Worm (Caenorhabditis elegans): ENCODE data around the gene T23D5.3.
"Not testable (repeated sequence)": the region's sequence is repeated elsewhere in the genome, so short reads cannot be mapped to it uniquely, and the experiment has no call there.

Gene T23D5.3

DNA sequence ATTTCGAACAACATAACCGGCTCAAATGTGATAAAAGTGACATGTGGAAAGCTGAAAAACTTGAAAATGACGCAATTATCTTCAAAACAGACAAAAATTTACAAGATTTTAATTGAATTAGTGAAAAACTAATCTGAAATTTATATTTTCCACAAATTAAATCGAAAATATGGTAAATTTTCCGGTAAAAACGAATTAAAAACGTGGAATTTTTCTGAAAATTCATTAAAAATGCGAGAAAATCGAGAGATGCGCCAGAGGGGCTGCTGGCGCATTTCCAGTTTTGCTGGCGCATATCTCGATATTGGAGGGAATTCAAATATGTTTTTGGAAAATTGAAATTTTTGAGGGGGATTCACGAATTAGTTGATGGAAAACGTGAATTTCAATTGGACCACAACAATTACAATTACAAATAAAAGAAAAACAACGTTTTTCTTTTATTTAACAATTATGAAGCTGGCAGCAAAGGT, 32.7 kb upstream of the T23D5.3 start, which contains the start of the genes haf-3 and F57A10.2 (continued):
- peak; percentile 83 for TF ChIP-seq sem-4 (tag; optimal IDR thresholded peaks at IDR 0.05)
- TF ChIP-seq ceh-82 (tag; optimal IDR thresholded peaks at IDR 0.05) = peak; percentile 78
- peak; percentile 87 for TF ChIP-seq snpc-4 (tag; optimal IDR thresholded peaks at IDR 0.05)
- TF ChIP-seq nhr-21 (tag; optimal IDR thresholded peaks at IDR 0.05) = peak; percentile 87
- peak; percentile 67 for TF ChIP-seq zag-1 (tag; optimal IDR thresholded peaks at IDR 0.05)
- peak; percentile 99 for TF ChIP-seq gmeb-1 (tag; optimal IDR thresholded peaks at IDR 0.05)
- TF ChIP-seq fos-1 (tag; optimal IDR thresholded peaks at IDR 0.05) = peak; percentile 57
- no peak for TF ChIP-seq nhr-23 (tag; optimal IDR thresholded peaks at IDR 0.05)
- TF ChIP-seq ama-1 (optimal IDR thresholded peaks at IDR 0.05) = peak; percentile 60
- peak; percentile 92 for TF ChIP-seq egl-27 (tag; optimal IDR thresholded peaks at IDR 0.05)
- TF ChIP-seq lin-39 (tag; optimal IDR thresholded peaks at IDR 0.05) = no peak
- no peak for TF ChIP-seq ZK546.5 (tag; optimal IDR thresholded peaks at IDR 0.05)
- TF ChIP-seq mab-5 (tag; optimal IDR thresholded peaks at IDR 0.05) = peak; percentile 90
- TF ChIP-seq ztf-11 (tag; optimal IDR thresholded peaks at IDR 0.05) = no peak
- peak; percentile 37 for TF ChIP-seq Y55F3AM.14 (GFP tag; optimal IDR thresholded peaks at IDR 0.05)
- TF ChIP-seq C34F6.9 (tag; optimal IDR thresholded peaks at IDR 0.05) = peak; percentile 96
- TF ChIP-seq nhr-6 (tag; optimal IDR thresholded peaks at IDR 0.05) = peak; percentile 84
- TF ChIP-seq mdl-1 (tag; optimal IDR thresholded peaks at IDR 0.05) = peak in 1 of 2 experiments; percentile 19

DNA sequence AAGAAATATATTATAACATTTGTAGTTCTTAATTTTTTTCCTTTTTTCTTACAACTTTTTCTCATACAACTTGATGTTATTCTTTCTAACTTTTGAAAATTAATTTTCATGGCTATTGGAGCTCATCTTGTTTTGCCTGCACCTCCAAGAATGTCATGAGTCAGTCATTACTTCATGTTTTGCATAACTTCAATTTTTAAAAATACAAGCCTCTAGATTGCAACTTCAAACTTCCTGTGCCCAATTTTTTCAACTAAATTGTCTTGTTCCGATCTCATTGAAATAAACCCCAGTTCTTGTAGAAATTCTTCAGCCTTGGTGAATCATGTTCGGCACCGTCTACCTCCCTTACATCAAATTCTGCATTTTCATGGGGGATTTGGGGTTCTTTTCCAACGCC, 25.0 kb upstream of the T23D5.3 start, which contains the start of gene str-9:
Gene str-9, plus strand, starts transcription at position 301 of the 400 bp plus-strand sequence.
- TF ChIP-seq C34F6.9 (tag; optimal IDR thresholded peaks at IDR 0.05) (no peak), fos-1 (tag; optimal IDR thresholded peaks at IDR 0.05) (no peak), mdl-1 (tag; optimal IDR thresholded peaks at IDR 0.05) (no peak), nhr-237 (tag; optimal IDR thresholded peaks at IDR 0.05) (no peak), nhr-10 (tag; optimal IDR thresholded peaks at IDR 0.05) (no peak), lin-39 (tag; optimal IDR thresholded peaks at IDR 0.05) (no peak)

DNA sequence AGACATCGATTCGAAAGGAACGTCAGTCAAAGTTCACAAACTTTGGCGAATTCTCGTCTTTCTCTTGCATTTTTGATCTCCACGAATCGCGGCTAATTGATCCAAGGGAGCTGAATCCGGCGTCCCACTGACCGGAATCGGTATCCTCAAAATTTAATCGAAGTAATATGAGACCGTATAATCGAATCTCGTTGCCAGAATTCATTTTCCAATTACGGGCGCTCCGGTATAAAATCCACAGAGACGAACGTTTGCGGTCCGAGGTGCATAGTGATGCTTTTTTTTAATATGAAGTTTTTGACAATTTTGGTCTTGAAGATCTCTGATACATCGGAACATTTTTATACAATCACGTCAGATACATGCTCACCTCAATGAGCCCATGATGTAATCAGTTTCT, 24.2 kb upstream of the T23D5.3 start:
- TF ChIP-seq peb-1 (tag; optimal IDR thresholded peaks at IDR 0.05) (no peak), elt-3 (tag; optimal IDR thresholded peaks at IDR 0.05) (no peak), elt-1 (tag; optimal IDR thresholded peaks at IDR 0.05) (no peak), dmd-4 (tag; optimal IDR thresholded peaks at IDR 0.05) (no peak), ztf-4 (tag; optimal IDR thresholded peaks at IDR 0.05) (no peak), alr-1 (tag; optimal IDR thresholded peaks at IDR 0.05) (no peak), ceh-16 (tag; optimal IDR thresholded peaks at IDR 0.05) (no peak), R02D3.7 (tag; optimal IDR thresholded peaks at IDR 0.05) (no peak), nhr-129 (tag; optimal IDR thresholded peaks at IDR 0.05) (no peak), nhr-11 (tag; optimal IDR thresholded peaks at IDR 0.05) (no peak), ceh-82 (tag; optimal IDR thresholded peaks at IDR 0.05) (no peak), nhr-23 (tag; optimal IDR thresholded peaks at IDR 0.05) (no peak), egl-27 (tag; optimal IDR thresholded peaks at IDR 0.05) (no peak), lin-13 (GFP tag; optimal IDR thresholded peaks at IDR 0.05) (no peak), Y55F3AM.14 (GFP tag; optimal IDR thresholded peaks at IDR 0.05) (no peak), zag-1 (tag; optimal IDR thresholded peaks at IDR 0.05) (no peak), sma-9 (GFP tag; optimal IDR thresholded peaks at IDR 0.05) (no peak), sma-9 (tag; optimal IDR thresholded peaks at IDR 0.05) (no peak), nhr-25 (tag; optimal IDR thresholded peaks at IDR 0.05) (no peak)

DNA sequence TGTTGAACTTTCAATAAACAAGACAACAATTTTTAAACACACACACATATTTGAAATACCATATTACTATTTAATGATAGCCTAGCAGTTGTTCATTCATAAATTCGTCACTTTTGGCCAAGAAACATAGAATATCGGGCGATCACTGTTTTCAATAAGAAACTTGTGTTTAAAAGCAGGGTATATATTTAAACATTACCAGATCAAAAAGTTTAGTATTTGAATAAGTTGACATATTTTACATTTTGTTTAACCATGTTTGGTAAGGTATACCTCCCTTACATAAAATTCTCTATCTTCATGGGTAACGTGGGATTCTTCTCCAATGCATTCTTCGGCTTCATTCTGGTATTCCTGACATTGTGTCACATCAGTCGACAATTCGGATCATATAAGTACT, 21.3 kb upstream of the T23D5.3 start, which contains the start of gene str-8:
Gene str-8, plus strand, starts transcription at position 301 of the 400 bp plus-strand sequence.
- not testable (repeated sequence) for TF ChIP-seq lin-11, gmeb-1, unc-39 (tag; optimal IDR thresholded peaks at IDR 0.05)

DNA sequence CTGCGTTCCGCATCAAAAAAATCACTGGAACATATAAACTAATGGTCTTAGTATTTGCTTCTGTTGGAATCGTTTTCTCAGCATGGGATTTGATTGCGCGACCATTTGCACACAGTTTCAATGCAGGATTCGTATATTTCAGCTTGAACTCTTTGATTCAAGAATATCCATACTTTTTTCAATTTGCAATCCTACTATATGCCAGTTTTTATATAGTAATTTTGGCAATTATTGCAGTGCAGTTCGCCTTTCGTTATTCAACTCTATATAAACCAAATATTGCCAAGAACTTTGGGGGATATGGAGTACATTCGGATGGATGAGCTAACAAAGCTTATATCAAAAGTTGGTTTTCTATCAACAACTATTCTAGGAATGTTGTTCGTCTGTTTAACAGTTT, 19.5 kb upstream of the T23D5.3 start, which contains the start of gene str-5:
Gene str-5, plus strand, starts transcription at position 301 of the 400 bp plus-strand sequence.
- TF ChIP-seq ztf-4 (tag; optimal IDR thresholded peaks at IDR 0.05); gmeb-1 (tag; optimal IDR thresholded peaks at IDR 0.05); sma-3 (GFP tag; optimal IDR thresholded peaks at IDR 0.05): not testable (repeated sequence)

Data from whole organism, L2 larva.